Worm (Caenorhabditis elegans) whole organism, L4/young adult: ENCODE results near the gene ZK1086.2.

ENCODE experiments used
- dao-5 ChIP-seq: sonication (generic microtip); optimal IDR thresholded peaks from 2 replicates; lab custom pipeline; 2016; ENCODE audit warnings: missing genotype, missing genetic modification characterization, moderate library complexity, missing compliant biosample characterization
- him-1 ChIP-seq: sonication (generic microtip); optimal IDR thresholded peaks from 2 replicates; lab custom pipeline; 2016; ENCODE audit warnings: missing genotype, missing genetic modification reagents, missing genetic modification characterization, missing compliant biosample characterization

ce11 chrX:13770508-13770978 lies 22.9 kb downstream of the ZK1086.2 start, which contains the start of gene nkb-3:
- TF ChIP-seq dao-5 (no peak), him-1 (tag; lab: Kevin White, UChicago) (no peak)
